Worm (Caenorhabditis elegans) whole organism, midembryonic: ENCODE data around the gene Y7A5A.7.

Experiments
- T22C8.4 ChIP-seq: fragments of 200-800 bp; sonication (Bioruptor generic); IDR thresholded peaks from 2 replicates; pipeline ENCODE4 v1.3.6; 2022; ENCODE audit warnings: missing genetic modification characterization, missing compliant biosample characterization
- flt-1 ChIP-seq: fragments of 200-800 bp; sonication (Bioruptor generic); IDR thresholded peaks from 2 replicates; pipeline ENCODE4 v1.3.6; 2022; ENCODE audit warnings: missing genetic modification characterization, missing compliant biosample characterization
- klf-2 ChIP-seq: fragments of 200-800 bp; sonication (Bioruptor generic); conservative IDR thresholded peaks from 2 replicates; pipeline ENCODE4 v1.3.6; 2022; ENCODE audit warnings: missing genetic modification reagents, missing genetic modification characterization, missing compliant biosample characterization
- med-1 ChIP-seq: sonication (generic microtip); optimal IDR thresholded peaks from 2 replicates; lab custom pipeline; 2017; ENCODE audit warnings: missing genetic modification characterization, mild to moderate bottlenecking, missing compliant biosample characterization, antibody characterized with exemption, missing genetic modification reagents; ENCODE audit not compliant: insufficient read depth
- ref-1 ChIP-seq: fragments of 200-800 bp; sonication (Bioruptor generic); conservative IDR thresholded peaks from 2 replicates; pipeline ENCODE4 v1.3.6; 2022; ENCODE audit warnings: missing genetic modification reagents, missing genetic modification characterization, missing compliant biosample characterization
- tab-1 ChIP-seq: fragments of 200-800 bp; sonication (Bioruptor generic); IDR thresholded peaks from 2 replicates; pipeline ENCODE4 v1.3.6; 2022; ENCODE audit warnings: missing genetic modification characterization, missing compliant biosample characterization
- ztf-23 ChIP-seq: fragments of 200-800 bp; sonication (Bioruptor generic); IDR thresholded peaks from 2 replicates; pipeline ENCODE4 v1.3.6; 2022; ENCODE audit warnings: missing genetic modification reagents, missing genetic modification characterization, missing compliant biosample characterization
- ztf-29 ChIP-seq: fragments of 200-800 bp; sonication (Bioruptor generic); IDR thresholded peaks from 2 replicates; pipeline ENCODE4 v1.3.6; 2022; ENCODE audit warnings: missing genetic modification reagents, missing genetic modification characterization, missing compliant biosample characterization

DNA sequence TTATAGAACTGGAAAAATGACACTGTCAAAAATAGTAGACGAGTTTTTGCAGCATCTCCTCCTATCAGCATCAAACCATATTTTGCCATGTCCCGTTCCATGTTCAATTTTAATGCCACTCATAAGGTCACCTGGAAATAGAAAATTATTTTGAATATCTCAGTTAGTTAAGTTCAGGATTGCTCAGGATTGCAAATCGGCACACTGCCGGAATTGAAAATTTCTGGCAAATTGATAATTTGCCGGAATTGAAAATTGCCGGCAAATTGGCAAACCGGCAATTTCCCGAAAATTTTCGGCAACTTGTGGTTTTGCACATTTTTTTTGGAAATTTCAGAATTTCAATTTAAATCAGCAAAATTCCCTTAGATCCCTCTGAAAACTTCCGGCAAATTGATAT is 17.2 kb downstream of the Y7A5A.7 start, which contains the start of gene Y7A5A.5:
- TF ChIP-seq flt-1 (GFP tag; lab: Robert Waterston, UW) (no peak), ref-1 (GFP tag; lab: Robert Waterston, UW) (no peak), tab-1 (GFP tag; lab: Robert Waterston, UW) (no peak), ztf-23 (GFP tag; lab: Robert Waterston, UW) (no peak), ztf-29 (GFP tag; lab: Robert Waterston, UW) (no peak), T22C8.4 (GFP tag; lab: Robert Waterston, UW) (no peak), klf-2 (GFP tag; lab: Robert Waterston, UW) (no peak), med-1 (GFP tag; lab: Kevin White, UChicago) (no peak)
